Worm (Caenorhabditis elegans): ENCODE measurements around the gene irg-8.

irg-8 gene

DNA sequence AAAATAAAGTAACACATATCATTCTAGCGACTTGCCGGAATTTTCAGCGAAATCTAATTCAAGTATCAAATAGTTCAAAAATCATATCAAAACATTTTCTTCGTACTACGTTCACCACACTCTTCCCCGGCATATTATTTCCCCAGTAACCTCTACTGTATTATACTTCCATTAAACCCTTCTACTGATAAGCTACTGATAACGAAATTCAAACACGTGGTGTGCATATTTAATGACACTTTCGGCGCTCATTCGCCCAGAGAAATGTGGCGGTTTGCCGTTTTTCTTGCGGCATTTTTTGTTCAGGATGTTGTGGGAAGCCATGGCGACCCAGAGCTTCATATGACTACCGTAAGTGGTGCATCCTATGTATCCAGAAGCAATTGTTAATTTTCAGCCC, 32.0 kb downstream of the irg-8 start, which contains the start of gene lipl-5:
Gene lipl-5 (plus strand): TSS at position 259 of the 400 bp plus-strand sequence.
- TF ChIP-seq C34B4.2 (tag; optimal IDR thresholded peaks at IDR 0.05) (no peak), snu-23 (GFP tag; optimal IDR thresholded peaks at IDR 0.05) (no peak), elt-2 (tag; optimal IDR thresholded peaks at IDR 0.05) (peak; percentile 81), Y116A8C.19 (tag; optimal IDR thresholded peaks at IDR 0.05; ENCODE audit: borderline replicate concordance) (no peak), ceh-90 (tag; optimal IDR thresholded peaks at IDR 0.05) (no peak), ceh-8 (GFP tag; optimal IDR thresholded peaks at IDR 0.05) (no peak), zag-1 (tag; optimal IDR thresholded peaks at IDR 0.05) (no peak), sup-37 (GFP tag; optimal IDR thresholded peaks at IDR 0.05) (no peak), lin-35 (GFP tag; optimal IDR thresholded peaks at IDR 0.05) (peak in 1 of 2 experiments; percentile 18)

DNA sequence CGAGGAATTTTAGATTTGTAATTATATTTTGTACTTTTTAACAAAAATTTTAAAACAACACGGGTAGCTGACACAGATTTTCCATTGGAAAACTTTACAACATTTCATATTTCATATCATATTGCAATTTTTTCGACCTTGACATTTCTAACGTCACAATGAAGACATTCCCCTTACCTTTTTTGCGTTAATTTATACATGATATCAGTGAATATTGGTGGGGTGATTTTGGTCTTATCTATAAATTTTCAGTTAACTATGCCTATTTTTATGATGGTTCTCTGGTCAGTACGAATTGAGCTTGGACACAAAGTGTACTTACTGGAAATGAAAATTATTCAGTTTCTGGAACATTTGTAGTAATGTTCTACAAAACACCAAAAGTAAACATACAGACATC, 33.0 kb downstream of the irg-8 start:
- TF ChIP-seq lin-35 (GFP tag; optimal IDR thresholded peaks at IDR 0.05) (no peak), snpc-4 (tag; optimal IDR thresholded peaks at IDR 0.05) (no peak), elt-2 (tag; optimal IDR thresholded peaks at IDR 0.05) (peak; percentile 48)

DNA sequence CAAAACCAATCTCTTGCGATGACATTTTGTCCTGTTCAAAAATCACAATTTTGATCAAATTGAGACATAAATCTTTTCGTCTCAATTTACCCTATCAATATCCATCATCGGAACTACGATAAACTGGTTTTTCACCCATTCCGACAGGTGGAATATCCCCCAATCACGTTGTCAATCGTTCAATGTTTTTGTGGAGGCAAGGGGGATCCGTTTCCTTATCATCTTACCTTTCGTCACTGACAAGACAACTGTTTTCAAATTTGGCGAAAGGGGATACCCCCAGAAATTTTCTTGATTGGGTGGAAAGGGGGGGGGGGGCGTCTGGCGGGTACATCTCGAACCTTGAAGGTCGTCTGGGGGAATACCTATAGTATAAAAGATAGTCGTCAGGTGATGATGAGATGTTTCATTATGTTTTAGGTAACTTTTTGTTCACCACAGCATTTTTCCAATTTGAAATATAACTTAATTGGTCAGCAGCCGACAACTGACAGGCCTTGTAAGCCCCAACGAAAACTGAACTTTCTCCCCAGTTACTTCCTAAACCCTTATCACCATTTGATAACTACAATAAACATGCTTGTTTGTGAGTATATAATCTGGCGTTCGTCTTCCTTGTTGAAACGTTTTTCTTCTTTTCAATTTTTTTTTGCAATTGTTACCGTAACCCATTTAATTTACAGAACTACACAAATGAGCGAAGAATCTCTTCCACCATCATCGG, 36.1 kb downstream of the irg-8 start, which contains the start of gene ZK6.8:
Gene ZK6.8 (plus strand): TSS at position 682 of the 724 bp plus-strand sequence.
- TF ChIP-seq ets-5 (GFP tag; IDR thresholded peaks at IDR 0.05) = no peak
- TF ChIP-seq efl-1 (optimal IDR thresholded peaks at IDR 0.05) = no peak
- TF ChIP-seq efl-1 (GFP tag; optimal IDR thresholded peaks at IDR 0.05 in 1 of 2) = peak in 1 of 2 experiments; percentile 86
- no peak for TF ChIP-seq zip-4 (GFP tag; optimal IDR thresholded peaks at IDR 0.05)
- TF ChIP-seq ceh-90 (tag; optimal IDR thresholded peaks at IDR 0.05) = no peak
- peak; percentile 57 for TF ChIP-seq vab-15 (tag; optimal IDR thresholded peaks at IDR 0.05)
- TF ChIP-seq tbx-2 (tag; optimal IDR thresholded peaks at IDR 0.05) = peak; percentile 73
- TF ChIP-seq elt-3 (tag; optimal IDR thresholded peaks at IDR 0.05) = peak; percentile 78 to 99 (median 84)
- TF ChIP-seq C04F5.9 (tag; optimal IDR thresholded peaks at IDR 0.05) = no peak
- peak; percentile 88 for TF ChIP-seq blmp-1 (tag; optimal IDR thresholded peaks at IDR 0.05)
- TF ChIP-seq lin-39 (tag; optimal IDR thresholded peaks at IDR 0.05) = no peak
- TF ChIP-seq C34B4.2 (tag; optimal IDR thresholded peaks at IDR 0.05) = no peak
- no peak for TF ChIP-seq snpc-4 (tag; optimal IDR thresholded peaks at IDR 0.05)
- TF ChIP-seq lin-14 (GFP tag; optimal IDR thresholded peaks at IDR 0.05) = peak; percentile 97
- TF ChIP-seq dpl-1 (GFP tag; optimal IDR thresholded peaks at IDR 0.05) = peak in 1 of 3 experiments; percentile 23
- peak; percentile 99 for TF ChIP-seq nhr-85 (tag)
- TF ChIP-seq snu-23 (GFP tag; optimal IDR thresholded peaks at IDR 0.05) = peak; percentile 49
- TF ChIP-seq nhr-84 (tag; optimal IDR thresholded peaks at IDR 0.05) = no peak
- peak; percentile 90 for TF ChIP-seq nhr-20 (tag; optimal IDR thresholded peaks at IDR 0.05)
- peak in 1 of 2 experiments; percentile 65 for TF ChIP-seq lsy-2 (tag; optimal IDR thresholded peaks at IDR 0.05)
- TF ChIP-seq nhr-90 (tag; optimal IDR thresholded peaks at IDR 0.05; ENCODE audit: poor library complexity) = peak; percentile 79
- TF ChIP-seq grh-1 (GFP tag; IDR thresholded peaks at IDR 0.05) = peak; percentile 93
- TF ChIP-seq nhr-71 (tag; optimal IDR thresholded peaks at IDR 0.05) = peak; percentile 79
- TF ChIP-seq jun-1 (tag; optimal IDR thresholded peaks at IDR 0.05) = peak; percentile 38
- TF ChIP-seq unc-30 (tag; optimal IDR thresholded peaks at IDR 0.05) = no peak
- peak; percentile 79 for TF ChIP-seq nhr-19 (GFP tag; conservative IDR thresholded peaks at IDR 0.05)
- peak; percentile 72 for TF ChIP-seq unc-130 (tag; optimal IDR thresholded peaks at IDR 0.05)
- TF ChIP-seq C16A3.4 (tag; optimal IDR thresholded peaks at IDR 0.05) = peak; percentile 11
- peak; percentile 51 for TF ChIP-seq nhr-47 (tag; optimal IDR thresholded peaks at IDR 0.05)
- no peak for TF ChIP-seq ceh-88 (GFP tag; IDR thresholded peaks at IDR 0.05)
- TF ChIP-seq lin-35 (GFP tag; optimal IDR thresholded peaks at IDR 0.05) = peak in 1 of 2 experiments; percentile 67
- peak; percentile 20 for TF ChIP-seq skn-1 (tag; optimal IDR thresholded peaks at IDR 0.05)
- TF ChIP-seq mdl-1 (tag; optimal IDR thresholded peaks at IDR 0.05) = peak in 1 of 2 experiments; percentile 77
- no peak for TF ChIP-seq nhr-77 (tag; optimal IDR thresholded peaks at IDR 0.05)

Measured in whole organism, L1 larva.